Worm (Caenorhabditis elegans): Measurements from ENCODE around the gene C26D10.7.

Gene C26D10.7

DNA sequence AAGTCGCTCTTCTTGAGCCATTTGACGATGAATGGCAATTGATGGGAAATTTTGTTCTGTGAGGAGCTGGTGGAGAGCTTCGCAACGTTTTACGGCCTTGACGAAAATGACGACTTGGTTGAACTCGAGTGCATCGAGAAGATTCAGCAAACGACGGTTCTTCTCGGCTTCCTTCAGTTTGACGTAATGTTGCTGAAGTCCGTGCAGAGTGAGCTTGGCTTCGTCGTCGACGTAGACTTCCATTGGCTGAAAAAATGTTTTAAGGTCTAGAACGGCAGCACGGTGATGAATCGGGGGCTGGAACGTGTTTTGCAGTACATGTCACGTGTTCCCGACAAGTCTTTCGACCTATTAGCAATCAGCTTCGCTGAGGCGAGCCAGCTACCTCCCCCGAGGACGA is 6.3 kb upstream of the C26D10.7 start:
- TF ChIP-seq med-1 (GFP tag; optimal IDR thresholded peaks at IDR 0.05; ENCODE audit: insufficient read depth) (no peak), T22C8.4 (GFP tag; IDR thresholded peaks at IDR 0.05) (no peak), ztf-29 (GFP tag; IDR thresholded peaks at IDR 0.05) (no peak), klf-2 (GFP tag; conservative IDR thresholded peaks at IDR 0.05) (no peak), ref-1 (GFP tag; conservative IDR thresholded peaks at IDR 0.05) (no peak), flt-1 (GFP tag; IDR thresholded peaks at IDR 0.05) (no peak), cog-1 (tag; optimal IDR thresholded peaks at IDR 0.05) (no peak), ztf-23 (GFP tag; IDR thresholded peaks at IDR 0.05) (no peak), tab-1 (GFP tag; IDR thresholded peaks at IDR 0.05) (no peak)

ce11 chrII:8328820-8329339 is 4.9 kb upstream of the C26D10.7 start, which contains the start of gene hel-1:
hel-1 (minus strand) TSS chrII:8328870.
- TF ChIP-seq ref-1 (GFP tag; conservative IDR thresholded peaks at IDR 0.05) (no peak), klf-2 (GFP tag; conservative IDR thresholded peaks at IDR 0.05) (no peak), T22C8.4 (GFP tag; IDR thresholded peaks at IDR 0.05) (no peak), tab-1 (GFP tag; IDR thresholded peaks at IDR 0.05) (0 out of 2 replicates have a peak, but pooled peaks have one; percentile 12), ztf-29 (GFP tag; IDR thresholded peaks at IDR 0.05) (no peak), med-1 (GFP tag; optimal IDR thresholded peaks at IDR 0.05; ENCODE audit: insufficient read depth) (no peak), flt-1 (GFP tag; IDR thresholded peaks at IDR 0.05) (no peak; the same call in 1 of the 2 replicates), cog-1 (tag; optimal IDR thresholded peaks at IDR 0.05) (peak; percentile 74), ztf-23 (GFP tag; IDR thresholded peaks at IDR 0.05) (no peak)

DNA sequence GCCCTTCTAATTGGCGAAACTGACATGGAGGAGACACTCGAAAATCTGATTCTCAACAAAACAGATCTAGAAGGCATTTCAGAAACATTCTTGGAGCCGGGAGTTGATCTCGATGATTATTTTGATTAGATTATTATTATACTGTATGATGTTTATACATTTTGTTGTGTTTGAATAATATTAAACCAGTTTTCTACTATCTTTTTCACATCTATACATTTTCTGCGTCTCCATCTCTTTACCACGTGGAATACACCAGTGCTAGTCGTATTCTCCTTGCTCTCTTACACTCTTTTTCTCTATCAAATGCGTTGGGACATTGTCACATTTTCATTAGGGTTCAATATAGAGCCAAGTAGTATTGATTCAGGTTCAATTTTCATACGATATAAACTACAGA is 4.3 kb upstream of the C26D10.7 start, which contains the start of gene C26D10.4:
Gene C26D10.4 (plus strand): TSS at position 301 of the 400 bp plus-strand sequence.
- TF ChIP-seq ztf-29 (GFP tag; IDR thresholded peaks at IDR 0.05) (no peak), tab-1 (GFP tag; IDR thresholded peaks at IDR 0.05) (no peak), ref-1 (GFP tag; conservative IDR thresholded peaks at IDR 0.05) (no peak), T22C8.4 (GFP tag; IDR thresholded peaks at IDR 0.05) (no peak), flt-1 (GFP tag; IDR thresholded peaks at IDR 0.05) (no peak), klf-2 (GFP tag; conservative IDR thresholded peaks at IDR 0.05) (no peak), ztf-23 (GFP tag; IDR thresholded peaks at IDR 0.05) (no peak), med-1 (GFP tag; optimal IDR thresholded peaks at IDR 0.05; ENCODE audit: insufficient read depth) (no peak), cog-1 (tag; optimal IDR thresholded peaks at IDR 0.05) (no peak)

- TF ChIP-seq T22C8.4 (GFP tag; IDR thresholded peaks at IDR 0.05) (no peak), ztf-23 (GFP tag; IDR thresholded peaks at IDR 0.05) (no peak), cog-1 (tag; optimal IDR thresholded peaks at IDR 0.05) (no peak), med-1 (GFP tag; optimal IDR thresholded peaks at IDR 0.05; ENCODE audit: insufficient read depth) (no peak), klf-2 (GFP tag; conservative IDR thresholded peaks at IDR 0.05) (no peak), ztf-29 (GFP tag; IDR thresholded peaks at IDR 0.05) (no peak), flt-1 (GFP tag; IDR thresholded peaks at IDR 0.05) (no peak), ref-1 (GFP tag; conservative IDR thresholded peaks at IDR 0.05) (no peak), tab-1 (GFP tag; IDR thresholded peaks at IDR 0.05) (no peak)
Observed at ce11 chrII:8339108-8339507, 5.4 kb downstream of the C26D10.7 start.

DNA sequence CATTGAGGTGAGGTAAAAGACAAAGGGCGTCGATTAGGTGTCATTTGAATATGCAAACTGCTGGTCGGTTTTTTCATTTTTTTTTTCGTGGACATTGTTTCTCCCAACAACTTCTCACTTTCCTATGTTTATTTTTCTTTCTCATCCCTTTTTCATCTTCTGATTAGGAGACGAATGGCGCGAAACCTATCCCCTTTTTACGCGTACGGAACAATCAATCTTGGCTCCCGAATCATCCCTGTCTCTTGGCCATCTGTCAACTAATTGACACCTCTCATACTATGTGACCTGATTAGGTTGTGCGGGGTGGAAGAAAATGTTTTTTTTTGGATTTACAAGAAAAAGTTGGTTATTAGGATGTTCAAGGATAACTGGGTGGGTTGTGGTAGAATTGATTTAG is 11.1 kb downstream of the C26D10.7 start:
- TF ChIP-seq ref-1 (GFP tag; conservative IDR thresholded peaks at IDR 0.05): no peak
- TF ChIP-seq ztf-23 (GFP tag; IDR thresholded peaks at IDR 0.05): no peak
- no peak for TF ChIP-seq klf-2 (GFP tag; conservative IDR thresholded peaks at IDR 0.05)
- TF ChIP-seq tab-1 (GFP tag; IDR thresholded peaks at IDR 0.05): no peak
- TF ChIP-seq cog-1 (tag; optimal IDR thresholded peaks at IDR 0.05): no peak
- TF ChIP-seq med-1 (GFP tag; optimal IDR thresholded peaks at IDR 0.05; ENCODE audit: insufficient read depth): no peak
- TF ChIP-seq flt-1 (GFP tag; IDR thresholded peaks at IDR 0.05): no peak
- no peak for TF ChIP-seq T22C8.4 (GFP tag; IDR thresholded peaks at IDR 0.05)
- TF ChIP-seq ztf-29 (GFP tag; IDR thresholded peaks at IDR 0.05): no peak

DNA sequence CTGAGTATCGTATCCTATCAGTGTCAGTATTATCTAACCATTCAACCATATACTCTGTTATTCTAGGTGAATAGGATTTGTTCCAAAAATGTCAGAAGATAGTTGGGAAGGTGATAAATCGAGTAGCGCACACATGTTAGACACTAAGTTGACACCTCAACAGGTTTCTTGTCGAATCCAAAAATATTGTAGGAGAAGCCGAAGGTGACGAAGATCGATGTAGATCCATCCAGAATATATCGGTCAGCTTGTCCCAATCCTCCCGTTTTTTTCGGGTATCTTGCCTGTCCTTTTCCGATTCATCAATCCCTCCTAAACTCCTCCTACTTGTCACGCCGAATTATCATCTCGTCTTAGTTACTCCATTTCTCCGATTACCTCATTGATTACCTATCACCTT is 11.9 kb downstream of the C26D10.7 start:
- TF ChIP-seq T22C8.4 (GFP tag; IDR thresholded peaks at IDR 0.05) (no peak), ref-1 (GFP tag; conservative IDR thresholded peaks at IDR 0.05) (no peak), ztf-29 (GFP tag; IDR thresholded peaks at IDR 0.05) (no peak)

- no peak for TF ChIP-seq klf-2 (GFP tag; conservative IDR thresholded peaks at IDR 0.05)
- TF ChIP-seq tab-1 (GFP tag; IDR thresholded peaks at IDR 0.05): no peak
- no peak for TF ChIP-seq cog-1 (tag; optimal IDR thresholded peaks at IDR 0.05)
- no peak for TF ChIP-seq flt-1 (GFP tag; IDR thresholded peaks at IDR 0.05)
- no peak for TF ChIP-seq ztf-29 (GFP tag; IDR thresholded peaks at IDR 0.05)
- no peak for TF ChIP-seq T22C8.4 (GFP tag; IDR thresholded peaks at IDR 0.05)
- no peak for TF ChIP-seq med-1 (GFP tag; optimal IDR thresholded peaks at IDR 0.05; ENCODE audit: insufficient read depth)
- TF ChIP-seq ztf-23 (GFP tag; IDR thresholded peaks at IDR 0.05): no peak
- TF ChIP-seq ref-1 (GFP tag; conservative IDR thresholded peaks at IDR 0.05): no peak
Observed at ce11 chrII:8346384-8346783, 12.6 kb downstream of the C26D10.7 start, which contains the start of gene eff-1. eff-1 (plus strand) TSS chrII:8346684.

DNA sequence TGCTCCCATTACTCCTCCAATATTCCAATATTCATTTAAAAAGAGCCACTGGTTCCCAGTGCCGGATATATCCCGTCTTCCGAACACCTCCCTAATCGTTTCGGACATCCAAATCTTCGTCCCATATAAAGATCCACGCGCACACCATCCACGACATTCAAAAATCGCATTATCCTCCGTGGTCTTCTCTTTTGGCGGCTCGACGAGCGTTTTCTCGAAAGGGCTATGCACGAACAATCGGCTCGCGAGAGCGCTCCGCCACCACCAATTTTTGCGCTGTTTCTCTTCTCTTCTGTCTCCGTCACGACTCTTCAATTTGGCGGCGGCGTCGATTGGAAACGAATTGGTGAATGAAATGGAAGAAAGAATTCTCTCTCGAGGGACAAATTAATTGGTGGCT is 19.5 kb downstream of the C26D10.7 start:
- no peak for TF ChIP-seq cog-1 (tag; optimal IDR thresholded peaks at IDR 0.05)
- TF ChIP-seq T22C8.4 (GFP tag; IDR thresholded peaks at IDR 0.05): no peak
- TF ChIP-seq med-1 (GFP tag; optimal IDR thresholded peaks at IDR 0.05; ENCODE audit: insufficient read depth): no peak
- no peak for TF ChIP-seq flt-1 (GFP tag; IDR thresholded peaks at IDR 0.05)
- no peak for TF ChIP-seq tab-1 (GFP tag; IDR thresholded peaks at IDR 0.05)
- no peak for TF ChIP-seq klf-2 (GFP tag; conservative IDR thresholded peaks at IDR 0.05)
- no peak for TF ChIP-seq ztf-23 (GFP tag; IDR thresholded peaks at IDR 0.05)
- TF ChIP-seq ref-1 (GFP tag; conservative IDR thresholded peaks at IDR 0.05): no peak
- TF ChIP-seq ztf-29 (GFP tag; IDR thresholded peaks at IDR 0.05): no peak

DNA sequence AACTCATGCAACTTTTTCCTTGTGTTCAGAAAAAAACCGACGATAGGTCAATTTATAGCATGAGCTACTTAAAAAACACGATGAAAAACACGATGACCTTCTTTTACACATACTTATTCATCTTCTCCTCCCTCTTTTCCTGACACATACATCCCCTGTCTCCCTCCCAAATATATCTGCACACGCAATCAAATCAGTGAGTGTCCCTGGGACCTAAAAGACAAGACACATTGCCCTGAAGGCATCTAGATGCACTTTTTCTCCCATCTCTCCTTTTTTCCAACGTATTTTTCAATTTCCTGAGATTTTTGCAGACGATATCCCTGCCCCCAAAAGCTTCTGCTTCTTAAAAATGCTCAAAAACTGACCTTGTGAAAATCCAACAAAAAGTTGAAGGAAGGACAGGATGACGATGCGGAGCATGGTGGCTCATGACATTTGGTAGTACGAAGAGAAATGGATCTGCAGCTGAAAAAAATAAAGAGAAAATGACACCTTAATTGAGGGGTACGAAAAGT is 20.5 kb downstream of the C26D10.7 start, which contains the start of gene C26D10.6:
Gene C26D10.6 (minus strand): TSS at position 468 of the 518 bp plus-strand sequence.
- no peak for TF ChIP-seq T22C8.4 (GFP tag; IDR thresholded peaks at IDR 0.05)
- no peak for TF ChIP-seq flt-1 (GFP tag; IDR thresholded peaks at IDR 0.05)
- TF ChIP-seq ztf-23 (GFP tag; IDR thresholded peaks at IDR 0.05): no peak
- no peak for TF ChIP-seq ztf-29 (GFP tag; IDR thresholded peaks at IDR 0.05)
- TF ChIP-seq klf-2 (GFP tag; conservative IDR thresholded peaks at IDR 0.05): no peak
- no peak for TF ChIP-seq ref-1 (GFP tag; conservative IDR thresholded peaks at IDR 0.05)

Data from whole organism, midembryonic.